Worm (Caenorhabditis elegans) whole organism, L3 larva: ENCODE measurements around the gene srg-60.

Experiments used
- R02D3.7 ChIP-seq: fragments of 150-350 bp; optimal IDR thresholded peaks from 2 replicates; lab custom pipeline; 2014; ENCODE audit warnings: missing biosample characterization, missing genetic modification characterization
- ama-1 ChIP-seq: fragments of 150-350 bp; optimal IDR thresholded peaks from 2 replicates; lab custom pipeline; 2018
- ceh-16 ChIP-seq: sonication (generic microtip); optimal IDR thresholded peaks from 2 replicates; lab custom pipeline; 2017; ENCODE audit warnings: missing biosample characterization, missing genetic modification characterization
- ceh-28 ChIP-seq: fragments of 150-350 bp; optimal IDR thresholded peaks from 2 replicates; lab custom pipeline; 2014; ENCODE audit warnings: missing biosample characterization, missing genetic modification reagents, missing genetic modification characterization
- ceh-82 ChIP-seq: fragments of 150-350 bp; optimal IDR thresholded peaks from 2 replicates; lab custom pipeline; 2014; ENCODE audit warnings: missing biosample characterization, missing genetic modification characterization
- daf-12 ChIP-seq: fragments of 150-350 bp; optimal IDR thresholded peaks from 2 replicates; lab custom pipeline; 2014; ENCODE audit warnings: missing biosample characterization, missing genetic modification reagents, missing genetic modification characterization
- egl-27 ChIP-seq: sonication (generic microtip); optimal IDR thresholded peaks from 4 replicates; lab custom pipeline; 2017; ENCODE audit warnings: missing biosample characterization, missing genetic modification reagents, missing genetic modification characterization
- elt-2 ChIP-seq: sonication (generic microtip); optimal IDR thresholded peaks from 2 replicates; lab custom pipeline; 2016; ENCODE audit warnings: missing genetic modification reagents, mild to moderate bottlenecking, missing genetic modification characterization, missing compliant biosample characterization
- eor-1 ChIP-seq, 2 experiments: fragments of 150-350 bp; optimal IDR thresholded peaks; 2 replicates each; lab custom pipeline; 2014 to 2018; ENCODE audit warnings: missing biosample characterization in 2 of 2, missing genetic modification characterization in 2 of 2
- fkh-2 ChIP-seq: fragments of 150-350 bp; optimal IDR thresholded peaks from 2 replicates; lab custom pipeline; 2014; ENCODE audit warnings: missing biosample characterization, missing genetic modification reagents, missing genetic modification characterization
- fos-1 ChIP-seq: fragments of 150-350 bp; optimal IDR thresholded peaks from 2 replicates; lab custom pipeline; 2014; ENCODE audit warnings: missing biosample characterization, missing genetic modification characterization
- hmg-11 ChIP-seq: sonication (generic microtip); optimal IDR thresholded peaks from 2 replicates; lab custom pipeline; 2016; ENCODE audit warnings: missing genetic modification characterization, missing compliant biosample characterization
- jun-1 ChIP-seq: fragments of 150-350 bp; optimal IDR thresholded peaks from 2 replicates; lab custom pipeline; 2014; ENCODE audit warnings: missing biosample characterization, missing genetic modification reagents, missing genetic modification characterization
- lin-15B ChIP-seq: fragments of 150-350 bp; optimal IDR thresholded peaks from 2 replicates; lab custom pipeline; 2014; ENCODE audit warnings: missing biosample characterization, missing genetic modification characterization
- lin-39 ChIP-seq: fragments of 150-350 bp; optimal IDR thresholded peaks from 2 replicates; lab custom pipeline; 2018; ENCODE audit warnings: missing biosample characterization, missing genetic modification reagents, missing genetic modification characterization
- lsy-12 ChIP-seq: sonication (generic microtip); optimal IDR thresholded peaks from 2 replicates; lab custom pipeline; 2016; ENCODE audit warnings: mild to moderate bottlenecking, missing genetic modification characterization, missing compliant biosample characterization
- mdl-1 ChIP-seq: fragments of 150-350 bp; optimal IDR thresholded peaks from 2 replicates; lab custom pipeline; 2014; ENCODE audit warnings: missing biosample characterization, missing genetic modification characterization
- mml-1 ChIP-seq: fragments of 150-350 bp; sonication (generic microtip); optimal IDR thresholded peaks from 3 replicates; lab custom pipeline; 2014; ENCODE audit warnings: missing biosample characterization, missing genetic modification characterization
- nfya-1 ChIP-seq: sonication (generic microtip); optimal IDR thresholded peaks from 2 replicates; lab custom pipeline; 2017; ENCODE audit warnings: missing genetic modification characterization, mild to moderate bottlenecking, missing compliant biosample characterization, antibody characterized with exemption, moderate library complexity; ENCODE audit not compliant: insufficient read depth
- nhr-12 ChIP-seq: fragments of 150-350 bp; optimal IDR thresholded peaks from 2 replicates; lab custom pipeline; 2014; ENCODE audit warnings: missing biosample characterization, missing genetic modification characterization
- nhr-25 ChIP-seq: sonication (generic microtip); optimal IDR thresholded peaks from 2 replicates; lab custom pipeline; 2017; ENCODE audit warnings: missing biosample characterization, missing genetic modification characterization
- nhr-28 ChIP-seq: fragments of 150-350 bp; optimal IDR thresholded peaks from 2 replicates; lab custom pipeline; 2014; ENCODE audit warnings: missing biosample characterization, missing genetic modification characterization
- nhr-67 ChIP-seq: fragments of 150-350 bp; optimal IDR thresholded peaks from 2 replicates; lab custom pipeline; 2014; ENCODE audit warnings: missing biosample characterization, missing genetic modification characterization
- pha-4 ChIP-seq: fragments of 150-350 bp; optimal IDR thresholded peaks from 2 replicates; lab custom pipeline; 2014; ENCODE audit warnings: missing biosample characterization, missing genetic modification reagents, missing genetic modification characterization
- pqm-1 ChIP-seq: fragments of 150-350 bp; optimal IDR thresholded peaks from 2 replicates; lab custom pipeline; 2017; ENCODE audit warnings: missing biosample characterization, missing genetic modification characterization, inconsistent platforms
- sea-2 ChIP-seq: fragments of 150-350 bp; sonication (generic microtip); optimal IDR thresholded peaks from 4 replicates; lab custom pipeline; 2014; ENCODE audit warnings: missing biosample characterization, missing genetic modification reagents, missing genetic modification characterization
- skn-1 ChIP-seq: fragments of 150-350 bp; optimal IDR thresholded peaks from 2 replicates; lab custom pipeline; 2014; ENCODE audit warnings: missing biosample characterization, missing genetic modification characterization
- snpc-4 ChIP-seq: fragments of 150-350 bp; optimal IDR thresholded peaks from 2 replicates; lab custom pipeline; 2014; ENCODE audit warnings: missing biosample characterization, missing genetic modification characterization
- tbx-2 ChIP-seq: sonication (generic microtip); optimal IDR thresholded peaks from 2 replicates; lab custom pipeline; 2016; ENCODE audit warnings: mild to moderate bottlenecking, missing genetic modification characterization, missing compliant biosample characterization
- unc-39 ChIP-seq: sonication (generic microtip); optimal IDR thresholded peaks from 4 replicates; lab custom pipeline; 2017; ENCODE audit warnings: missing biosample characterization, missing genetic modification characterization
- zag-1 ChIP-seq: fragments of 150-350 bp; optimal IDR thresholded peaks from 2 replicates; lab custom pipeline; 2014; ENCODE audit warnings: missing biosample characterization, missing genetic modification characterization

Gene srg-60

ce11 chrV:2734360-2734759, 11.9 kb upstream of the srg-60 start, which contains the start of gene srg-57:
TSS of gene srg-57 (minus strand) at chrV:2734460.
- TF ChIP-seq pha-4 (tag; lab: Kevin White, UChicago) (no peak), lsy-12 (tag; lab: Kevin White, UChicago) (no peak), ceh-82 (tag; lab: Kevin White, UChicago) (no peak), egl-27 (tag; lab: Kevin White, UChicago) (no peak)

- TF ChIP-seq ama-1 (lab: Kevin White, UChicago) (peak; percentile 70), zag-1 (tag; lab: Kevin White, UChicago) (no peak), elt-2 (tag; lab: Kevin White, UChicago) (peak; percentile 95), pqm-1 (tag; lab: Kevin White, UChicago) (peak; percentile 67), eor-1 (tag; optimal IDR thresholded peaks at IDR 0.05; lab: Kevin White, UChicago) (no peak), fkh-2 (tag; lab: Kevin White, UChicago) (no peak), lin-39 (tag; lab: Kevin White, UChicago) (no peak)
These were observed 8.5 kb upstream of the srg-60 start, which contains the start of gene dod-3 for ce11 chrV:2730784-2731480. TSS of gene dod-3 (minus strand) at chrV:2731098.

ce11 chrV:2728236-2728635, 5.8 kb upstream of the srg-60 start, which contains the start of gene str-33:
TSS of gene str-33 (plus strand) at chrV:2728536.
- TF ChIP-seq nfya-1 (tag; lab: Kevin White, UChicago) (no peak), mml-1 (tag; lab: Kevin White, UChicago) (no peak), skn-1 (no peak), sea-2 (GFP tag; lab: Kevin White, UChicago) (no peak), eor-1 (tag; optimal IDR thresholded peaks at IDR 0.05; lab: Kevin White, UChicago) (no peak), nhr-25 (no peak), lin-39 (tag; lab: Kevin White, UChicago) (no peak)

- no peak for TF ChIP-seq lin-15B (tag; lab: Kevin White, UChicago)
- TF ChIP-seq lsy-12 (tag; lab: Kevin White, UChicago) = no peak
- no peak for TF ChIP-seq unc-39 (tag; lab: Kevin White, UChicago)
- TF ChIP-seq elt-2 (tag; lab: Kevin White, UChicago) = no peak
- TF ChIP-seq nhr-12 = no peak
- TF ChIP-seq R02D3.7 (tag; lab: Kevin White, UChicago) = no peak
- TF ChIP-seq nhr-28 (tag; lab: Kevin White, UChicago) = no peak
- TF ChIP-seq daf-12 (tag; lab: Kevin White, UChicago) = no peak
- no peak for TF ChIP-seq nfya-1 (tag; lab: Kevin White, UChicago)
- no peak for TF ChIP-seq nhr-67 (tag; lab: Kevin White, UChicago)
- no peak for TF ChIP-seq ceh-16
- no peak for TF ChIP-seq nhr-25
- no peak for TF ChIP-seq ceh-28 (tag; lab: Kevin White, UChicago)
- TF ChIP-seq snpc-4 = no peak
- TF ChIP-seq eor-1 (tag; optimal IDR thresholded peaks at IDR 0.05; lab: Kevin White, UChicago) = no peak
These were observed 4.6 kb upstream of the srg-60 start, which contains the start of gene str-13 for ce11 chrV:2727101-2727500. TSS of gene str-13 (minus strand) at chrV:2727201.

ce11 chrV:2725225-2725624, 2.8 kb upstream of the srg-60 start, which contains the start of gene srg-59:
TSS of gene srg-59 (minus strand) at chrV:2725325.
- TF ChIP-seq pha-4 (tag; lab: Kevin White, UChicago) (no peak), ceh-16 (no peak), daf-12 (tag; lab: Kevin White, UChicago) (no peak), R02D3.7 (tag; lab: Kevin White, UChicago) (no peak), pqm-1 (tag; lab: Kevin White, UChicago) (no peak), unc-39 (tag; lab: Kevin White, UChicago) (no peak), jun-1 (tag; lab: Kevin White, UChicago) (no peak), ama-1 (lab: Kevin White, UChicago) (no peak), fos-1 (tag; lab: Kevin White, UChicago) (no peak), ceh-28 (tag; lab: Kevin White, UChicago) (no peak), tbx-2 (tag; lab: Kevin White, UChicago) (no peak), snpc-4 (no peak), lsy-12 (tag; lab: Kevin White, UChicago) (no peak), elt-2 (tag; lab: Kevin White, UChicago) (no peak), nhr-28 (tag; lab: Kevin White, UChicago) (no peak), zag-1 (tag; lab: Kevin White, UChicago) (no peak), hmg-11 (tag; lab: Kevin White, UChicago) (no peak), mdl-1 (tag; lab: Kevin White, UChicago) (no peak)
